Worm (Caenorhabditis elegans) whole organism, young adult: ENCODE results near the gene nas-17.

Experiments used
- F22D6.2 ChIP-seq: sonication (generic microtip); optimal IDR thresholded peaks from 2 replicates; lab custom pipeline; 2016; ENCODE audit warnings: mild to moderate bottlenecking, missing genetic modification characterization, missing compliant biosample characterization
- F55B11.4 ChIP-seq: sonication (generic microtip); optimal IDR thresholded peaks from 2 replicates; lab custom pipeline; 2016; ENCODE audit warnings: missing compliant biosample characterization, missing genetic modification characterization, borderline replicate concordance; ENCODE audit not compliant: insufficient read depth
- T07F8.4 ChIP-seq: sonication (generic microtip); optimal IDR thresholded peaks from 2 replicates; lab custom pipeline; 2016; ENCODE audit warnings: mild to moderate bottlenecking, missing genetic modification characterization, moderate library complexity, missing compliant biosample characterization
- atf-7 ChIP-seq: sonication (generic microtip); optimal IDR thresholded peaks from 2 replicates; lab custom pipeline; 2017; ENCODE audit warnings: mild to moderate bottlenecking, missing genetic modification characterization, missing compliant biosample characterization
- egl-18 ChIP-seq: fragments of 200-800 bp; sonication (Bioruptor generic); IDR thresholded peaks from 2 replicates; pipeline ENCODE4 v1.3.6; 2022; ENCODE audit warnings: missing genetic modification reagents, missing genetic modification characterization, missing compliant biosample characterization
- egl-44 ChIP-seq: fragments of 200-800 bp; sonication (Bioruptor generic); IDR thresholded peaks from 2 replicates; pipeline ENCODE4 v1.3.6; 2022; ENCODE audit warnings: missing genetic modification reagents, missing genetic modification characterization, missing compliant biosample characterization
- madf-6 ChIP-seq: fragments of 200-800 bp; sonication (Bioruptor generic); IDR thresholded peaks from 2 replicates; pipeline ENCODE4 v1.3.6; 2022; ENCODE audit warnings: missing genetic modification reagents, missing genetic modification characterization, missing compliant biosample characterization
- sea-2 ChIP-seq: fragments of 200-800 bp; sonication (Bioruptor generic); IDR thresholded peaks from 2 replicates; pipeline ENCODE4 v1.3.6; 2022; ENCODE audit warnings: missing genetic modification characterization, missing compliant biosample characterization
- snpc-4 ChIP-seq, 5 experiments: fragments of 150-350 bp in 1 of 5; sonication (generic microtip) in 4 of 5; optimal IDR thresholded peaks; 2 replicates each; lab custom pipeline; 2014 to 2018; ENCODE audit warnings: missing genetic modification characterization in 5 of 5, missing biosample characterization in 3 of 5, antibody characterized with exemption in 2 of 5, mild to moderate bottlenecking in 2 of 5, missing compliant biosample characterization in 2 of 5, missing genotype in 2 of 5, moderate library complexity in 2 of 5, missing genetic modification reagents in 1 of 5

DNA sequence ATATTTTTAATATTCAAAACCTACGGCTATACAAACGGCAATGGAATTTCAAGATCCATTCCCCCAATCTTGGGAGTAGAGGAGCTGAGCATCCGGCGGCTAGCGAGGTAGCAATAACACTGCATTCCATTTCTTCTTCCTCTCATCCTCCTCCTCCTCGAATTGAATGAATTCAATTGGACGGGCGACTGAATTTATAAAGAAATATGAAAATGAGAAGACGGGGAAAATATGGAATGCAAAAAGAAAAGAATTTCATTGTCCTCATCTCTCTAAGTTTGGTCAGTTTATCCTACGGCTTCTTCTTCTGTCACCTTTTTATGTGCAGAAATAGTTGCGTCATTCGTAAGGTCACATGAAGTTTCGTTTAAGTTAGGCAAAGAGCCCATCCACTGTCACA, 37.7 kb downstream of the nas-17 start:
- TF ChIP-seq atf-7, result no peak
- TF ChIP-seq snpc-4 (GFP tag; optimal IDR thresholded peaks at IDR 0.05; lab: Kevin White, UChicago), result no peak
- no peak for TF ChIP-seq snpc-4 (tag; optimal IDR thresholded peaks at IDR 0.05; lab: Kevin White, UChicago)
- TF ChIP-seq egl-18 (GFP tag; lab: Robert Waterston, UW), result no peak
- no peak for TF ChIP-seq egl-44 (GFP tag; lab: Robert Waterston, UW)
- TF ChIP-seq F55B11.4 (tag; lab: Kevin White, UChicago), result no peak
- no peak for TF ChIP-seq T07F8.4 (tag; lab: Kevin White, UChicago)
- no peak for TF ChIP-seq F22D6.2 (tag; lab: Kevin White, UChicago)
- no peak for TF ChIP-seq madf-6 (GFP tag; lab: Robert Waterston, UW)
- no peak for TF ChIP-seq sea-2
